2 worm cellular contexts compared by ENCODE assay signal in the genomic region with DNA sequence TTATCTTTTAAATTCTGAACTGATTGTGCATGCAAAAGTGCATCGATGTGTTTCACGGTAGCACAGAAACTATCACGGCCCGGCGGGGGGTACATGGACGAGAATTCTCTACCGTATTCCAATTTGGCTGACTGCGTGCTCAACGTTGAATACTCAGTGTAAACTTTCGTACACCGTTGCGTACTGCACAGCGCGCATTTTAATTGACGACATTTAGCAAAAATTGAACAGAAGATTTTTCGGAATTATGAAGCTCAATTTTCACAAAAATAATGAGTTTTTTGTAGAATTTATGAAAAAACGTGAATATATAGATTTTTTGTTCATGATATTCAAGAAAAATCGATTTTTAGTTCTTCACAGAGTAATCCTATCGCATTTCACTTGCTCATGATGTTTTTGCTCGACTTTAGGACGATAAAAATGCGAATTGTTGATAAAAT.
TF ChIP-seq lines count a peak whose summit lies in the region.

No protein-coding gene starts in this region.

TF ChIP-seq in whole organism, L1 larva, 84 proteins besides CTCF, POLR2A, EP300 and RAD21 (continued from another document):
- TF ChIP-seq jun-1 (tag; optimal IDR thresholded peaks at IDR 0.05; lab: Kevin White, UChicago) (peak; percentile 35), unc-86 (tag; optimal IDR thresholded peaks at IDR 0.05; lab: Kevin White, UChicago) (peak; percentile 79), elt-3 (tag; optimal IDR thresholded peaks at IDR 0.05; lab: Kevin White, UChicago) (peak in 1 of 6 experiments; percentile 14), lin-13 (GFP tag; optimal IDR thresholded peaks at IDR 0.05; lab: Kevin White, UChicago) (peak; percentile 1), nhr-20 (tag; optimal IDR thresholded peaks at IDR 0.05; lab: Kevin White, UChicago) (peak; percentile 83), nhr-77 (tag; optimal IDR thresholded peaks at IDR 0.05; lab: Kevin White, UChicago) (peak; percentile 53), nhr-11 (tag; optimal IDR thresholded peaks at IDR 0.05; lab: Kevin White, UChicago) (peak; percentile 65), nhr-85 (tag; lab: Kevin White, UChicago) (peak; percentile 93), C34B4.2 (tag; optimal IDR thresholded peaks at IDR 0.05; lab: Kevin White, UChicago) (peak; percentile 20), snu-23 (GFP tag; optimal IDR thresholded peaks at IDR 0.05; lab: Kevin White, UChicago) (peak; percentile 82), fkh-8 (tag; optimal IDR thresholded peaks at IDR 0.05; lab: Kevin White, UChicago) (peak; percentile 76), elt-2 (tag; optimal IDR thresholded peaks at IDR 0.05; lab: Kevin White, UChicago) (peak; percentile 53), isw-1 (GFP tag; IDR thresholded peaks at IDR 0.05; lab: Robert Waterston, UW) (peak; percentile 99), C16A3.4 (tag; optimal IDR thresholded peaks at IDR 0.05; lab: Kevin White, UChicago) (peak; percentile 3), lin-35 (GFP tag; optimal IDR thresholded peaks at IDR 0.05; lab: Kevin White, UChicago) (peak; percentile 29 to 43), nhr-19 (GFP tag; conservative IDR thresholded peaks at IDR 0.05; lab: Robert Waterston, UW) (peak; percentile 99), dpl-1 (GFP tag; optimal IDR thresholded peaks at IDR 0.05; lab: Kevin White, UChicago) (peak; percentile 47 to 58 (median 50)), ceh-90 (tag; optimal IDR thresholded peaks at IDR 0.05; lab: Kevin White, UChicago) (peak; percentile 66), swsn-7 (tag; optimal IDR thresholded peaks at IDR 0.05; lab: Kevin White, UChicago) (peak; percentile 86), tbx-2 (tag; optimal IDR thresholded peaks at IDR 0.05; lab: Kevin White, UChicago) (peak; percentile 81), grh-1 (GFP tag; IDR thresholded peaks at IDR 0.05; lab: Robert Waterston, UW) (peak; percentile 100), ceh-88 (GFP tag; IDR thresholded peaks at IDR 0.05; lab: Robert Waterston, UW) (peak; percentile 99), unc-98 (GFP tag; IDR thresholded peaks at IDR 0.05; lab: Robert Waterston, UW) (peak; percentile 99), ztf-11 (tag; optimal IDR thresholded peaks at IDR 0.05; lab: Kevin White, UChicago) (peak in 1 of 2 experiments; percentile 74), mab-9 (GFP tag; IDR thresholded peaks at IDR 0.05; lab: Robert Waterston, UW) (peak; percentile 100), nhr-47 (tag; optimal IDR thresholded peaks at IDR 0.05; lab: Kevin White, UChicago) (peak; percentile 97), egl-13 (tag; optimal IDR thresholded peaks at IDR 0.05; lab: Kevin White, UChicago) (peak; percentile 68), lir-3 (tag; optimal IDR thresholded peaks at IDR 0.05; lab: Kevin White, UChicago; ENCODE audit: poor library complexity) (peak; percentile 78), nhr-71 (tag; optimal IDR thresholded peaks at IDR 0.05; lab: Kevin White, UChicago) (peak; percentile 94), rnt-1 (tag; optimal IDR thresholded peaks at IDR 0.05; lab: Kevin White, UChicago) (peak; percentile 47), irx-1 (tag; optimal IDR thresholded peaks at IDR 0.05; lab: Kevin White, UChicago) (peak; percentile 84), F16B12.6 (tag; optimal IDR thresholded peaks at IDR 0.05; lab: Kevin White, UChicago) (peak; percentile 50), lin-39 (tag; optimal IDR thresholded peaks at IDR 0.05; lab: Kevin White, UChicago) (peak; percentile 24), efl-1 (optimal IDR thresholded peaks at IDR 0.05; lab: Kevin White, UChicago) (peak; percentile 69 to 76), efl-1 (GFP tag; optimal IDR thresholded peaks at IDR 0.05 in 1 of 2; lab: Kevin White, UChicago) (peak; percentile 50 to 95)

TF ChIP-seq in whole organism, young adult, 124 proteins besides CTCF, POLR2A, EP300 and RAD21 (continued from another document):
- TF ChIP-seq K11D2.4 (GFP tag; IDR thresholded peaks at IDR 0.05; lab: Robert Waterston, UW) (peak; percentile 100), Y53F4B.3 (GFP tag; IDR thresholded peaks at IDR 0.05; lab: Robert Waterston, UW) (peak; percentile 83), ztf-25 (GFP tag; IDR thresholded peaks at IDR 0.05; lab: Robert Waterston, UW) (peak; percentile 98), B0035.1 (tag; optimal IDR thresholded peaks at IDR 0.05; lab: Kevin White, UChicago) (peak; percentile 76), egl-44 (GFP tag; IDR thresholded peaks at IDR 0.05; lab: Robert Waterston, UW) (peak; percentile 98), egl-18 (GFP tag; IDR thresholded peaks at IDR 0.05; lab: Robert Waterston, UW) (peak; percentile 100), sea-2 (GFP tag; IDR thresholded peaks at IDR 0.05; lab: Robert Waterston, UW) (peak; percentile 99), tlf-1 (GFP tag; optimal IDR thresholded peaks at IDR 0.05; lab: Kevin White, UChicago) (peak; percentile 95), madf-8 (GFP tag; conservative IDR thresholded peaks at IDR 0.05; lab: Robert Waterston, UW) (peak; percentile 89), ztf-28 (GFP tag; IDR thresholded peaks at IDR 0.05; lab: Robert Waterston, UW) (peak; percentile 99), Y79H2A.3 (GFP tag; conservative IDR thresholded peaks at IDR 0.05; lab: Robert Waterston, UW) (peak; percentile 95), aptf-2 (GFP tag; conservative IDR thresholded peaks at IDR 0.05; lab: Robert Waterston, UW) (peak; percentile 98), attf-3 (GFP tag; conservative IDR thresholded peaks at IDR 0.05; lab: Robert Waterston, UW) (peak; percentile 91), Y56A3A.18 (GFP tag; IDR thresholded peaks at IDR 0.05; lab: Robert Waterston, UW) (peak; percentile 99), die-1 (tag; optimal IDR thresholded peaks at IDR 0.05; lab: Kevin White, UChicago) (peak; percentile 6), lsl-1 (GFP tag; optimal IDR thresholded peaks at IDR 0.05; lab: Kevin White, UChicago) (peak; percentile 70), cebp-1 (GFP tag; IDR thresholded peaks at IDR 0.05; lab: Robert Waterston, UW) (peak; percentile 97), cebp-1 (tag; optimal IDR thresholded peaks at IDR 0.05; lab: Kevin White, UChicago) (peak; percentile 91), Y95B8A.8 (GFP tag; IDR thresholded peaks at IDR 0.05; lab: Robert Waterston, UW) (peak; percentile 99), ceh-58 (GFP tag; IDR thresholded peaks at IDR 0.05; lab: Robert Waterston, UW) (0 out of 2 replicates have a peak, but pooled peaks have one; percentile 87), ceh-40 (GFP tag; IDR thresholded peaks at IDR 0.05; lab: Robert Waterston, UW) (peak; percentile 93), F37B4.10 (GFP tag; IDR thresholded peaks at IDR 0.05; lab: Robert Waterston, UW) (peak; percentile 100), B0019.2 (GFP tag; conservative IDR thresholded peaks at IDR 0.05; lab: Robert Waterston, UW) (peak; percentile 95), dox-1 (GFP tag; IDR thresholded peaks at IDR 0.05; lab: Robert Waterston, UW) (peak; percentile 100), Y53G8AR.9 (GFP tag; conservative IDR thresholded peaks at IDR 0.05; lab: Robert Waterston, UW) (peak; percentile 100), nhr-80 (tag; optimal IDR thresholded peaks at IDR 0.05; lab: Kevin White, UChicago) (peak; percentile 74), attf-6 (GFP tag; IDR thresholded peaks at IDR 0.05; lab: Robert Waterston, UW) (peak; percentile 83), K12H6.12 (tag; optimal IDR thresholded peaks at IDR 0.05; lab: Kevin White, UChicago) (peak; percentile 75), hmg-1.2 (GFP tag; IDR thresholded peaks at IDR 0.05; lab: Robert Waterston, UW) (peak; percentile 100), B0336.3 (GFP tag; IDR thresholded peaks at IDR 0.05; lab: Robert Waterston, UW) (peak; percentile 92), ekl-4 (GFP tag; IDR thresholded peaks at IDR 0.05; lab: Robert Waterston, UW) (peak; percentile 99), tbp1 (GFP tag; optimal IDR thresholded peaks at IDR 0.05; lab: Kevin White, UChicago) (peak; percentile 38), lin-26 (GFP tag; IDR thresholded peaks at IDR 0.05; lab: Robert Waterston, UW) (peak; percentile 96), ztf-6 (GFP tag; IDR thresholded peaks at IDR 0.05; lab: Robert Waterston, UW) (peak; percentile 99), ztf-26 (tag; optimal IDR thresholded peaks at IDR 0.05; lab: Kevin White, UChicago) (peak; percentile 94), madf-10 (tag; optimal IDR thresholded peaks at IDR 0.05; lab: Kevin White, UChicago) (peak; percentile 80), ztf-18 (tag; optimal IDR thresholded peaks at IDR 0.05; lab: Kevin White, UChicago) (peak; percentile 83), ceh-91 (GFP tag; IDR thresholded peaks at IDR 0.05; lab: Robert Waterston, UW) (peak; percentile 98), ZK185.1 (tag; optimal IDR thresholded peaks at IDR 0.05; lab: Kevin White, UChicago; ENCODE audit: poor library complexity, severe bottlenecking) (peak; percentile 49), athp-1 (tag; optimal IDR thresholded peaks at IDR 0.05; lab: Kevin White, UChicago) (peak; percentile 52), F22D6.2 (tag; optimal IDR thresholded peaks at IDR 0.05; lab: Kevin White, UChicago) (peak; percentile 88), mel-28 (tag; optimal IDR thresholded peaks at IDR 0.05; lab: Kevin White, UChicago; ENCODE audit: borderline replicate concordance) (peak; percentile 12), bed-1 (GFP tag; IDR thresholded peaks at IDR 0.05; lab: Robert Waterston, UW) (peak; percentile 100), attf-5 (GFP tag; optimal IDR thresholded peaks at IDR 0.05; lab: Kevin White, UChicago) (peak; percentile 90), nfyb-1 (GFP tag; IDR thresholded peaks at IDR 0.05; lab: Robert Waterston, UW) (peak; percentile 99), nhr-90 (tag; optimal IDR thresholded peaks at IDR 0.05; lab: Kevin White, UChicago) (peak; percentile 69)
